Fruit fly (Drosophila melanogaster) whole organism, adult: Measurements from ENCODE around the gene mbo.
"Not testable (repeated sequence)": the region's sequence is repeated elsewhere in the genome, so short reads cannot be mapped to it uniquely, and the experiment has no call there.

Experiments
- CG33017 ChIP-seq: fragments of 200-800 bp; sonication (Bioruptor generic); optimal IDR thresholded peaks from 2 replicates; lab custom pipeline; 2018; ENCODE audit warnings: missing biosample characterization, mild to moderate bottlenecking, missing genetic modification characterization, moderate library complexity
- CG7045 ChIP-seq: fragments of 200-800 bp; sonication (Bioruptor generic); optimal IDR thresholded peaks from 2 replicates; lab custom pipeline; 2017; ENCODE audit warnings: missing biosample characterization, mild to moderate bottlenecking, missing genetic modification characterization
- kay ChIP-seq: fragments of 200-800 bp; sonication (Bioruptor generic); peaks from one replicate; lab custom pipeline; 2016; ENCODE audit warnings: missing biosample characterization, missing genetic modification characterization, borderline replicate concordance

DNA sequence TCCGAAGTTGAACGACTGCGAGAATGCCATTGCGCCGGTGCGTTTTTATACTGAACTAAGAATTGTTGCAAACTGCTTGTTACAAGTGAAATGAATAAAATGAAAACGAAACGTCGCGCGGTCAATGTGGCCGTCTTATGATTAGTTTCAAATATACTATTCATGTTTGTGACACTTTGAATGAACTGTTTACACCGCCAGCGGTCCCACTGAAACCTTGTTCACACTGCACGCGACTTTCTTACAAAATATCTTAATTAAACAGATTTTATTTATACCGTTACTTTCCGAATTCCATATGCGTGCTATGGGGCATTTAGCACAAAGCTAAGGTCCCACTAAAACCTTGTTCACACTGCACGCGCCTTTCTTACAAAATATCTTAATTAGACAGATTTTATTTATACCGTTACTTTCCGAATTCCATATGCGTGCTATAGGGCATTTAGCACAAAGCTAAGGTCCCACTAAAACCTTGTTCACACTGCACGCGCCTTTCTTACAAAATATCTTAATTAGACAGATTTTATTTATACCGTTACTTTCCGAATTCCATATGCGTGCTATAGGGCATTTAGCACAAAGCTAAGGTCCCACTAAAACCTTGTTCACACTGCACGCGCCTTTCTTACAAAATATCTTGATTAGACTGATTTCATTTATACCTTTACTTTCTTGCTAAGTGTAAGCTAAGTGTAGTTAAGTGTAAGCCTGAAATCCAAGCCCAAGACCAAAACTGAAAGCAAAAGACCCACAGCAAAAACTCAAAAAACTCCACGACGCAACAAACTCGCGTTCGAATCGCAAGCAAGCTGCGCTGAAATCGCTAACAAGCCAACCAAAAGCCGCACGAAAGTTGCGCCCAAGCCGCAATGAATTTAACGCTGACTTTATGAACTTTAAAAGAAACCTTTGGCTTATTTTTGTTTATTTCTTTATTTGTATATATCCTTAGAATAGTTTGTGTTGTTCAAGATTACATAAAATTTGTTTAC, 33.6 kb upstream of the mbo start, which contains the start of gene PolQ:
- not testable (repeated sequence) for TF ChIP-seq CG7045 (GFP tag; lab: Kevin White, UChicago); kay (GFP tag; lab: Kevin White, UChicago); CG33017
